Worm (Caenorhabditis elegans): ENCODE results near the gene mec-9.

mec-9 gene

DNA sequence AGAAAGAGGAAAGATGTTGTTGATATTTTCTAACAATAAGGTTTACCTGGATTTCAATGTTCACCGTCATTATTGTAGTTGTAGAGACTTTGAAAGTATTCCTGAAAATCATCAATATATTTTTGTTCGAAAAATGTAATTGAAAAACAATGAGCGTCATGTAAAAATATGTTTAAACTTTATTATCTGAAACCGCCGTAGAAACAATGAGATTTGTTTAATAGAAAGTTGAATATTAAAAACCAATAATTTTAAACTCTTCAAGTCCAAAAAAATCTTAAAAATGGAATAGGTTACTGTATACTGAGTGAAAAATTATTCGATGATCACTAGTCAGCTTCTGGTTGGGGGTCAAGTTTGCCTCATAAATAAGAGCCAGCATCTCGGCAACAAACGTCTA is 43.3 kb upstream of the mec-9 start, which contains the start of gene anmt-3:
anmt-3 (minus strand) TSS at position 101 of the 400 bp plus-strand sequence.
- TF ChIP-seq nhr-10 (tag; optimal IDR thresholded peaks at IDR 0.05) = no peak
- TF ChIP-seq nhr-237 (tag; optimal IDR thresholded peaks at IDR 0.05) = no peak
- TF ChIP-seq hmg-1.1 (GFP tag; IDR thresholded peaks at IDR 0.05) = no peak
- TF ChIP-seq egl-27 (tag; optimal IDR thresholded peaks at IDR 0.05) = no peak

DNA sequence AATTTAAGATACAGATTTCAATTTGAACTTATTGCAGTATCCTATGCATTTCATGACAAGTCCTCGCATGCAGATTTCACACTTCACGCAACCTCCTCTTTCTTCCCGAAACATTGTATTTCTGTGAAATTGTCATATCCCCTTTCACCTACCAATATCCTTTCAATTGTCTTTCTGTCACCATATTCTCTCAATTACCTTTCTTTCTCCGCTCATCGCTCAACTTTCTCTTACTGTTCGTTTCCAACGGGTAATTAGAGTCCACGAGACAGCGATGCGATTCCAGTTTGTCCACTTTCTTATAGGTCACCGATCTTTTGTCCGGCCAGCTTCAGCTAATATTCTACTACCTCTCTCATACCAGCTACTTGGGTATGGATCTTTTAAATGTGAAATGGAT is 37.5 kb upstream of the mec-9 start, which contains the start of gene mam-5:
mam-5 (plus strand) TSS at position 304 of the 400 bp plus-strand sequence.
- TF ChIP-seq php-3 (GFP tag; IDR thresholded peaks at IDR 0.05) (no peak), lin-13 (GFP tag; optimal IDR thresholded peaks at IDR 0.05) (no peak), dmd-9 (GFP tag; IDR thresholded peaks at IDR 0.05) (no peak), nhr-77 (tag; optimal IDR thresholded peaks at IDR 0.05) (no peak), dpl-1 (GFP tag; optimal IDR thresholded peaks at IDR 0.05) (no peak), nhr-111 (GFP tag; optimal IDR thresholded peaks at IDR 0.05) (no peak), ceh-62 (tag; optimal IDR thresholded peaks at IDR 0.05) (no peak), aha-1 (tag) (peak; percentile 74), dve-1 (tag; optimal IDR thresholded peaks at IDR 0.05; ENCODE audit: insufficient read depth) (no peak)

DNA sequence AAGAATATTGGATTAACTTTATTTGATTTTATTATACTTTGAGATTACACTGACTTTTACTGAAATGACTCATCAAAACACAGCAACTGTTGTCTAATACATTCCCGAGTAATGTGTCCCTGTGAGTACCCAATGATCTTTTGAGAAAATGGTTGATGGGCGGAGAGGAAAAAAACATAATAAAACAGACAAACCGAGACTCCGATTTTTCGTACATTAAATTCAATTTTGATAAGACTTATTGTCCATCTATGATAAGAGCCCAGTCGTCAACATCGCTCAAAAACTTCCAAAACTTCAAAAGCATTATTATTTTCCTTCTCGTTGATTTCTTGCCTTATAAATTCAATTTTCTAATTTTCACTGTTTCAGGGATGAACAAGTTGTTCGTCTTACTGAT is 35.9 kb upstream of the mec-9 start, which contains the start of gene ttr-46:
ttr-46 (plus strand) TSS at position 373 of the 400 bp plus-strand sequence.
- TF ChIP-seq nhr-28 (tag; optimal IDR thresholded peaks at IDR 0.05) = peak; percentile 53
- TF ChIP-seq pqm-1 (tag; optimal IDR thresholded peaks at IDR 0.05) = peak; percentile 63
- TF ChIP-seq daf-16 (GFP tag; optimal IDR thresholded peaks at IDR 0.05) = no peak
- peak; percentile 65 for TF ChIP-seq daf-16 (tag; optimal IDR thresholded peaks at IDR 0.05)
- no peak for TF ChIP-seq F10B5.3 (tag; optimal IDR thresholded peaks at IDR 0.05)

DNA sequence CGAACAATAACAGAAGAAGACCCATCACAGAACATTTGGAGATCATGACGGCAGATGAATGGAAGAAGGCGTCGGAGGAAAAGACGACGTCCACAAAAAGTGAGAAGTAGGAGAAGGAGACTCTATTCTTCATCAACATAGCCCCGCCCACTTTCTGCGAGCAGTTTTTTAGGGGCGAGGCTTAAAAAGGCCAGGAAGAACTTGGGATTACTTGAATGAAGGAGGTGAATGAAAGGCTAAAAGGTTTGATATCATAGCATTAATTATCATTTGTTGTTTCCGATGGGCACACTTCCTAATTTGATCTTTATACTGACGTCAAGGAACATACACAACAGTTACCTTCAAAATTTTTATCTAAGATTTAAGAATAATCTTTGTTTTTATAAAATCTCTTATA is 33.9 kb upstream of the mec-9 start, which contains the start of gene nlp-58:
nlp-58 (minus strand) TSS at position 101 of the 400 bp plus-strand sequence.
- TF ChIP-seq egl-27 (tag; optimal IDR thresholded peaks at IDR 0.05) (no peak), lin-29 (GFP tag; IDR thresholded peaks at IDR 0.05) (no peak), zip-2 (tag; optimal IDR thresholded peaks at IDR 0.05) (no peak), lin-38 (GFP tag; IDR thresholded peaks at IDR 0.05) (no peak), ceh-20 (GFP tag; IDR thresholded peaks at IDR 0.05) (no peak), aha-1 (tag) (no peak)

DNA sequence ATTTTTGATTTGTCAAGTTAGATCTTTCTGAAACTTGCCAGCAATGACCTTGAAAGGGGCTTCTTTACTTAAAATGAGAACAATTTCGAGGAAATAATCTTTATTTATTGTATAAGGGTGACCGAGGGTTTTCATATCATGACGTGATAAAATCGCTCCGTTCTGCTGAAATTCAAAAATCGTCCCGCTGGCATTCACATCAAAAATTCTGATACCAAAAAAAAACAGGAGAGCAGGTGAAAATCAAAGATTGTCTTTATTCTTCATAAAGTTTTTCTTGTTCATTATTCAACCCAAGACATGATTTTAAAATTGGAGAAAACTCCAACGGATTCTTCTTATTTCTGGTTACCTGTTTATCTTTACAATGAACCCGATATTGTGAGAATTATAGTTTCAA is 29.2 kb upstream of the mec-9 start, which contains the start of gene sre-28:
sre-28 (plus strand) TSS at position 301 of the 400 bp plus-strand sequence.
- TF ChIP-seq unc-62 (GFP tag; optimal IDR thresholded peaks at IDR 0.05 in 1 of 2) (peak in 1 of 2 experiments; percentile 19), unc-62 (tag; optimal IDR thresholded peaks at IDR 0.05) (no peak), spr-1 (tag; optimal IDR thresholded peaks at IDR 0.05) (no peak)

DNA sequence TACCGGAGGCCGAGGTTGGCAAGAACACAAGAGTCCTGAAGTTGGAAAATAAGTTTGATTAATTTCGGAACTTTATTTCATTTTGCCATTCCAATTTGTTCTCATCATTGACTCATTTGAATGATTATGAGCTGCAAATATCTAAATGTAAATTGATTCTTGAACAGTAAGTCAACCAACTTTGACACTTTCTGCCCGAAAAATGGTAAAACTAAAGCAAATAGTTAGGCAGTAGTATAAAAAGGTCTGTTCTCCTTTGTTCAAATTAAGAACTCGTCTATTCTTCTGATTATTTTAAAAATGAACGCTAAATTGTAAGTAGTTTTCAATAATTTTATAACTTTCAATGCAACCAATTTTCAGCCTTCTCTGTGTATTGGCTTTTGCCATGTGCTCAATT is 28.1 kb upstream of the mec-9 start, which contains the start of gene fipr-12:
fipr-12 (plus strand) TSS at position 301 of the 400 bp plus-strand sequence.
- no peak for TF ChIP-seq ceh-62 (tag; optimal IDR thresholded peaks at IDR 0.05)
- TF ChIP-seq unc-39 (tag; optimal IDR thresholded peaks at IDR 0.05) = no peak
- TF ChIP-seq egl-27 (tag; optimal IDR thresholded peaks at IDR 0.05) = no peak
- no peak for TF ChIP-seq vab-7 (GFP tag; IDR thresholded peaks at IDR 0.05)
- peak in 1 of 2 experiments; percentile 70 for TF ChIP-seq unc-62 (GFP tag; optimal IDR thresholded peaks at IDR 0.05 in 1 of 2)
- TF ChIP-seq unc-62 (tag; optimal IDR thresholded peaks at IDR 0.05) = no peak
- TF ChIP-seq pha-4 (GFP tag; IDR thresholded peaks at IDR 0.05) = no peak
- TF ChIP-seq pha-4 (tag; optimal IDR thresholded peaks at IDR 0.05) = no peak
- TF ChIP-seq ceh-44 (GFP tag; IDR thresholded peaks at IDR 0.05) = no peak
- TF ChIP-seq hif-1 (tag; optimal IDR thresholded peaks at IDR 0.05) = no peak

DNA sequence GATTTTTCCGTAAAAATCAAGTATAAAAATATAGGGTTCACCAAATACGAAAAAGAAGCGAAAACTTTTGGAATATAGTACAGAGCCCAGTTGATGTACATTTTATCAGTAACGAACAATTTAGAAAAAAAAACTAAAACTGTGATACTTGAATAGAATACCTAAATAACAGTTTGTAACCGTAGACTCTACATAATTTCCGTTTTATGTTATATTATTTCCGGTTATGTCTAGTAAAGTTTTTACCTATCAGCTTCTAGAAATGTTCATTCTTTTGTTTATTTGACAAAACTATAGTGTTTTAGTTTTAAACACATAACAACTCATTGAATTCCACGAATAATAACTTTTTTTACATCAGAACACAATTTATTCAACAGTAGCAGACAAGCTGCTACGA is 22.5 kb upstream of the mec-9 start, which contains the start of gene srj-33:
srj-33 (minus strand) TSS at position 101 of the 400 bp plus-strand sequence.
- TF ChIP-seq lin-29 (GFP tag; IDR thresholded peaks at IDR 0.05) = no peak

All from whole organism, L4 larva.